Worm (Caenorhabditis elegans) whole organism, mixed stage, embryonic: Measurements from ENCODE around the gene pqn-73.

ENCODE experiments used
- bed-3 ChIP-seq: fragments of 200-800 bp; sonication (Bioruptor generic); optimal IDR thresholded peaks from 3 replicates; lab custom pipeline; 2018; ENCODE audit warnings: mild to moderate bottlenecking, missing genetic modification characterization, moderate library complexity, missing compliant biosample characterization
- blmp-1 ChIP-seq: fragments of 150-350 bp; optimal IDR thresholded peaks from 2 replicates; lab custom pipeline; 2014; ENCODE audit warnings: missing biosample characterization, missing genetic modification characterization
- ceh-39 ChIP-seq: fragments of 150-350 bp; optimal IDR thresholded peaks from 2 replicates; lab custom pipeline; 2014; ENCODE audit warnings: missing biosample characterization, missing genetic modification characterization
- ceh-83 ChIP-seq: fragments of 200-800 bp; sonication (Bioruptor generic); optimal IDR thresholded peaks from 2 replicates; lab custom pipeline; 2018; ENCODE audit warnings: mild to moderate bottlenecking, missing genetic modification characterization, missing compliant biosample characterization
- ces-1 ChIP-seq: fragments of 150-350 bp; optimal IDR thresholded peaks from 2 replicates; lab custom pipeline; 2014; ENCODE audit warnings: missing biosample characterization, missing genetic modification reagents, missing genetic modification characterization
- cnd-1 ChIP-seq: fragments of 200-800 bp; sonication (Bioruptor generic); optimal IDR thresholded peaks from 2 replicates; lab custom pipeline; 2018; ENCODE audit warnings: mild to moderate bottlenecking, missing genetic modification characterization, missing compliant biosample characterization
- drap-1 ChIP-seq: fragments of 200-800 bp; sonication (Bioruptor generic); optimal IDR thresholded peaks from 3 replicates; lab custom pipeline; 2018; ENCODE audit warnings: mild to moderate bottlenecking, missing genetic modification characterization, missing compliant biosample characterization
- elt-1 ChIP-seq: sonication (generic microtip); optimal IDR thresholded peaks from 2 replicates; lab custom pipeline; 2017; ENCODE audit warnings: missing genetic modification characterization, mild to moderate bottlenecking, missing compliant biosample characterization, antibody characterized with exemption, moderate library complexity, borderline replicate concordance; ENCODE audit not compliant: insufficient read depth
- elt-3 ChIP-seq: fragments of 150-350 bp; optimal IDR thresholded peaks from 2 replicates; lab custom pipeline; 2014; ENCODE audit warnings: missing biosample characterization, missing genetic modification characterization
- flh-1 ChIP-seq: fragments of 200-800 bp; sonication (Bioruptor generic); optimal IDR thresholded peaks from 2 replicates; lab custom pipeline; 2018; ENCODE audit warnings: mild to moderate bottlenecking, missing genetic modification characterization, moderate library complexity, missing compliant biosample characterization
- ham-2 ChIP-seq: fragments of 200-800 bp; sonication (Bioruptor generic); optimal IDR thresholded peaks from 2 replicates; lab custom pipeline; 2018; ENCODE audit warnings: mild to moderate bottlenecking, missing genetic modification characterization, missing compliant biosample characterization
- hlh-1 ChIP-seq: fragments of 150-350 bp; optimal IDR thresholded peaks from 2 replicates; lab custom pipeline; 2014; ENCODE audit warnings: missing biosample characterization, missing genetic modification reagents, missing genetic modification characterization
- lin-13 ChIP-seq: fragments of 150-350 bp; optimal IDR thresholded peaks from 2 replicates; lab custom pipeline; 2014; ENCODE audit warnings: missing biosample characterization, missing genetic modification characterization
- lin-32 ChIP-seq: fragments of 200-800 bp; sonication (Bioruptor generic); optimal IDR thresholded peaks from 2 replicates; lab custom pipeline; 2018; ENCODE audit warnings: mild to moderate bottlenecking, missing genetic modification characterization, missing compliant biosample characterization
- lsy-2 ChIP-seq: fragments of 150-350 bp; optimal IDR thresholded peaks from 2 replicates; lab custom pipeline; 2014; ENCODE audit warnings: missing biosample characterization, missing genetic modification characterization
- mab-5 ChIP-seq: fragments of 150-350 bp; optimal IDR thresholded peaks from 2 replicates; lab custom pipeline; 2014; ENCODE audit warnings: missing biosample characterization, missing genetic modification characterization
- mls-2 ChIP-seq: sonication (generic microtip); optimal IDR thresholded peaks from 2 replicates; lab custom pipeline; 2016; ENCODE audit warnings: mild to moderate bottlenecking, missing genetic modification characterization, moderate library complexity, missing compliant biosample characterization
- nhr-2 ChIP-seq: fragments of 150-350 bp; optimal IDR thresholded peaks from 2 replicates; lab custom pipeline; 2014; ENCODE audit warnings: missing biosample characterization, missing genetic modification characterization
- nhr-237 ChIP-seq: fragments of 150-350 bp; optimal IDR thresholded peaks from 2 replicates; lab custom pipeline; 2014; ENCODE audit warnings: missing biosample characterization, missing genetic modification characterization
- nhr-76 ChIP-seq: sonication (generic microtip); optimal IDR thresholded peaks from 2 replicates; lab custom pipeline; 2017; ENCODE audit warnings: missing biosample characterization, missing genetic modification characterization
- pha-4 ChIP-seq: fragments of 150-350 bp; optimal IDR thresholded peaks from 2 replicates; lab custom pipeline; 2018; ENCODE audit warnings: missing biosample characterization, missing genetic modification reagents, missing genetic modification characterization
- sem-2 ChIP-seq: fragments of 200-800 bp; sonication (Bioruptor generic); optimal IDR thresholded peaks from 2 replicates; lab custom pipeline; 2018; ENCODE audit warnings: mild to moderate bottlenecking, missing genetic modification characterization, missing compliant biosample characterization
- snpc-4 ChIP-seq: fragments of 150-350 bp; optimal IDR thresholded peaks from 2 replicates; lab custom pipeline; 2014; ENCODE audit warnings: missing biosample characterization, missing genetic modification characterization
- sptf-1 ChIP-seq: sonication (generic microtip); optimal IDR thresholded peaks from 2 replicates; lab custom pipeline; 2017; ENCODE audit warnings: mild to moderate bottlenecking, missing genetic modification characterization, moderate library complexity, missing compliant biosample characterization
- tbx-8 ChIP-seq: fragments of 200-800 bp; sonication (Bioruptor generic); optimal IDR thresholded peaks from 2 replicates; lab custom pipeline; 2018; ENCODE audit warnings: mild to moderate bottlenecking, missing genetic modification characterization, moderate library complexity, missing compliant biosample characterization
- unc-120 ChIP-seq: sonication (generic microtip); optimal IDR thresholded peaks from 2 replicates; lab custom pipeline; 2017; ENCODE audit warnings: missing genetic modification characterization, missing compliant biosample characterization; ENCODE audit not compliant: poor library complexity, severe bottlenecking
- unc-39 ChIP-seq: fragments of 150-350 bp; optimal IDR thresholded peaks from 2 replicates; lab custom pipeline; 2014; ENCODE audit warnings: missing biosample characterization, missing genetic modification characterization
- unc-62 ChIP-seq: fragments of 150-350 bp; optimal IDR thresholded peaks from 2 replicates; lab custom pipeline; 2014; ENCODE audit warnings: missing biosample characterization, missing genetic modification reagents, missing genetic modification characterization
- zip-8 ChIP-seq: fragments of 150-350 bp; optimal IDR thresholded peaks from 2 replicates; lab custom pipeline; 2014; ENCODE audit warnings: missing biosample characterization, missing genetic modification characterization
- ztf-11 ChIP-seq: fragments of 150-350 bp; optimal IDR thresholded peaks from 2 replicates; lab custom pipeline; 2014; ENCODE audit warnings: missing biosample characterization, missing genetic modification characterization

Gene pqn-73

DNA sequence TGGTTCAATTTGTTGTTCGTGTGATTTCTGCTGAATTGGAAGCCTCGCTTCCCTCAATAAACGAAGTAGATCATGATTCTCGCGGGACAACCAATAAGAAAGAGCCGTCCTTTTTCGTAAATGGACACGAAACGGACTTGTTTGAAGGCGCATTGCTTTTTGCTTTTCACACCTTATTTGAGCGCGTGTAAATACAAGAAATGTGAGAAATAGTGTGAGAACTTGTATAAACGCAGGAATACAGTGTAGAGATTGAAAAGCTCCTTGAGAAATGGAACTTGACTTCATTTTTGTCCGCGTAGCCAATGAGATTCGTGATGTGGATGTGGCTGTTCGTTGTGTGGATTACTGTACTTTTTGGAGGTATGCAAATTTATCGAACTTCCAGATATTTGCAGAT lies 19.9 kb upstream of the pqn-73 start, which contains the start of gene cht-2:
cht-2 (plus strand) TSS at position 301 of the 400 bp plus-strand sequence.
- TF ChIP-seq mab-5 (no peak), lin-32 (GFP tag; lab: Kevin White, UChicago) (no peak), ces-1 (GFP tag; lab: Kevin White, UChicago) (no peak), unc-120 (tag; lab: Kevin White, UChicago) (no peak), flh-1 (GFP tag; lab: Kevin White, UChicago) (no peak), mls-2 (tag; lab: Kevin White, UChicago) (no peak), cnd-1 (tag; lab: Kevin White, UChicago) (no peak), zip-8 (tag; lab: Kevin White, UChicago) (no peak), nhr-237 (tag; lab: Kevin White, UChicago) (no peak), nhr-76 (tag; lab: Kevin White, UChicago) (no peak), sem-2 (GFP tag; lab: Kevin White, UChicago) (no peak), sptf-1 (tag; lab: Kevin White, UChicago) (no peak), pha-4 (tag; lab: Kevin White, UChicago) (no peak), snpc-4 (tag; lab: Kevin White, UChicago) (no peak)

DNA sequence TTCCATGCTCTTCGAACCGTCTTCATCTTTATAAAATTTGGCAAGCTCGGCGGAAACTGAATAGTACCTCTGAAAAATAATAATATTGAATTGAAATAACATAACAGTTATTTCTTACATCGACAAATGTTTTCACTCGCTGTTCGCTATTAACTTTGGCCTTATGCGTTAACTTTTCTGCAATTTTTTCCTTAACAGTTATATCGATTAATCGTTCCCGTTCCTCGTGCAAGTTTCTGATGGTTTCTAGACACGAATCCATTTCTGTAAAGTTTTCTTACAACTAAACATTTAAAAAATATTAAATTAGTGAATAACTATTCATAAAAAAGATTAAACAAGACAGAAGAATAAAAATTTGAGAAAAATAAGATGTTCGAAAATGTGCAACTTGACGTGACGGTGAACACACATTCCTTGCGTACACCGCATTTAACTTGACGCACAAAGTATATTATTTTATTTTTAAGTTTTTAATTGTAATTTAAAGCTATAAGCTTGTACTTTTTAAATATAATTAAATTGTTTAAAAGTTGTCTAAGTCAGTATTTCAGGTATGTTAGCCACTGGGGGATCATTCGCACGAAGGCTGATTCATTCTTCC lies 15.3 kb upstream of the pqn-73 start, which contains the start of the genes prp-9 and mrps-18B:
prp-9 (minus strand) TSS at position 264 of the 604 bp plus-strand sequence.
mrps-18B (plus strand) TSS at position 549 of the 604 bp plus-strand sequence.
- TF ChIP-seq lsy-2 (tag; lab: Kevin White, UChicago) (peak; percentile 30), nhr-76 (tag; lab: Kevin White, UChicago) (no peak)

DNA sequence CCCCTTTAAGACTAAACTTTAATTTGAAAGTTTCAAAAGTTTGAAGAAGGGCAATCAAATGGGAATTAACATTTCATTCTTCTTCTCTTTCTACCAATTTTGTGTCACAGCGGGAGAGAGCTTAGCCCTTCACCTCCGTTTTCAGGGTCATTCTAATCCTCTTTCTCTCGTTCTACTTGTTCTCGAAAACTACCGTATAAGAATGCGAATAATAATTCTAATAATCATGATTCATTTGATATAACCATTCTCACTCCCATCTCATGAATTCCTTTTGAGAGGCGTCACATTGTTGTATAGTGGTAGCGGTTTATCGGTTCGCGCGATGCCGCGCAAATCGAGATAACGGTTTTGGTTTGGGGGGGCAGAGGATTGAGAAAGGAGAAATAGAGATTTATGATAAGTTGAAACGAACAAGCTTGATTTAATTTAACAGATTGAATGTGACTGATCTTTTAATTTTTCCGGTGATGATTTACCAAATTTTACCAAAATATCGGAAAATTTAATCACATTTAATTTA lies 11.3 kb upstream of the pqn-73 start:
- TF ChIP-seq ces-1 (GFP tag; lab: Kevin White, UChicago) (no peak), elt-1 (peak; percentile 68), ceh-83 (no peak), ham-2 (GFP tag; lab: Kevin White, UChicago) (peak; percentile 78), hlh-1 (no peak), tbx-8 (no peak), ztf-11 (tag; lab: Kevin White, UChicago) (no peak)

ce11 chrII:8531181-8531759 lies 9.2 kb upstream of the pqn-73 start, which contains the start of gene gldi-7:
gldi-7 (minus strand) TSS chrII:8531222.
- no peak for TF ChIP-seq ham-2 (GFP tag; lab: Kevin White, UChicago)
- no peak for TF ChIP-seq sem-2 (GFP tag; lab: Kevin White, UChicago)
- TF ChIP-seq nhr-76 (tag; lab: Kevin White, UChicago), result no peak
- TF ChIP-seq lsy-2 (tag; lab: Kevin White, UChicago), result no peak
- no peak for TF ChIP-seq ceh-39
- TF ChIP-seq mab-5, result no peak
- TF ChIP-seq snpc-4 (tag; lab: Kevin White, UChicago), result no peak
- TF ChIP-seq drap-1, result no peak
- TF ChIP-seq lin-13 (tag; lab: Kevin White, UChicago), result no peak
- TF ChIP-seq unc-120 (tag; lab: Kevin White, UChicago), result no peak
- TF ChIP-seq bed-3 (GFP tag; lab: Kevin White, UChicago), result no peak
- no peak for TF ChIP-seq ztf-11 (tag; lab: Kevin White, UChicago)
- no peak for TF ChIP-seq lin-32 (GFP tag; lab: Kevin White, UChicago)

DNA sequence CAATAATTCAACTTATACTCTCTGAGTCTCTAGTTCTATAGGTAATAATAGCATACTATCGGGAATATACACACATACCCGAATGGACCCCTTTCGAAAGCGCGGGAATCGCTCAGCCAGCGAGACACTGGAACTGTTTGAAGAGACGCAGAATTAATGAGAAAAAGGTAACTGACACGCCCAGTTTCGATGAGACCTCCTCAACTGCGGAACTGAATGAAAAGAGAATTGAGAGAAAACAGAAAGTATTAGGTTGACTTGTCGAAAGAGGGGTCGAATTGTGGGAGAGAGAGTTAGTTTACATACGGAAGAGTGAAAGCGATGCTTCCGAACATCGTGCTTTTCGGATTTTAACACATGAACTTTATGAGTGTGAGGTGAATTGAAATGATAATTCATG lies 8.5 kb upstream of the pqn-73 start:
- peak; percentile 56 for TF ChIP-seq ham-2 (GFP tag; lab: Kevin White, UChicago)
- peak; percentile 5 for TF ChIP-seq pha-4 (tag; lab: Kevin White, UChicago)
- peak; percentile 62 for TF ChIP-seq blmp-1 (tag; lab: Kevin White, UChicago)
- TF ChIP-seq nhr-2, result no peak

DNA sequence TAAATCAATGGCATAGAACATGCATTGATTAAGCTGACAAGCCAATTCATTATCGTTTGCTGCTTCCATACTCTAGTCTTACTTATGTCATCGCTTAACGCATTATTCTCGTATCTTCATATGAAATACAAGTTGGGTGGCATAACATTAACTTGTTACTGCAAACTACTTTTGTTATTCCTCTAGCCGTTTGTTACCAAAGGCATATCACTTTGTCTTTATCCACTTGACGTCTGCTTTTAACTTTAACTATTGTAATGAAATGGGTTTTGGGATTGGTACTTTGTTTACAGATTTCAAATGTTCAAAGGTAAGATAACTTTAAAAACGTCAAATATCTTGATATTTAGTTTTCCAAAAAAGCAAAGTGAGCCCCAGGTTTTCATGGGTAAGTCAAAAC lies 4.5 kb upstream of the pqn-73 start, which contains the start of gene W01C9.2:
W01C9.2 (plus strand) TSS at position 301 of the 400 bp plus-strand sequence.
- TF ChIP-seq elt-1 (no peak), lsy-2 (tag; lab: Kevin White, UChicago) (no peak), blmp-1 (tag; lab: Kevin White, UChicago) (no peak), unc-120 (tag; lab: Kevin White, UChicago) (no peak), unc-62 (GFP tag; lab: Kevin White, UChicago) (no peak), elt-3 (no peak), unc-39 (tag; lab: Kevin White, UChicago) (no peak)
